Worm (Caenorhabditis elegans): ENCODE measurements around the gene oac-56.
A peak's percentile ranks its signal among the peaks of the same experiment; 100 is the strongest.

The oac-56 gene

ce11 chrIV:14371639-14372038 lies 21.1 kb upstream of the oac-56 start (continued):
- TF ChIP-seq ceh-28 (tag; optimal IDR thresholded peaks at IDR 0.05), result peak; percentile 15
- TF ChIP-seq nhr-102 (tag; optimal IDR thresholded peaks at IDR 0.05), result no peak
- TF ChIP-seq duxl-1 (tag; optimal IDR thresholded peaks at IDR 0.05; ENCODE audit: poor library complexity), result no peak
- TF ChIP-seq tra-1 (GFP tag; IDR thresholded peaks at IDR 0.05), result no peak
- peak in 1 of 2 experiments; percentile 14 for TF ChIP-seq mdl-1 (tag; optimal IDR thresholded peaks at IDR 0.05)
- no peak for TF ChIP-seq R02D3.7 (tag; optimal IDR thresholded peaks at IDR 0.05)
- TF ChIP-seq F49E8.2 (tag; optimal IDR thresholded peaks at IDR 0.05; ENCODE audit: borderline replicate concordance), result no peak
- TF ChIP-seq daf-12 (tag; optimal IDR thresholded peaks at IDR 0.05), result no peak
- no peak for TF ChIP-seq vab-7 (GFP tag; IDR thresholded peaks at IDR 0.05)
- no peak for TF ChIP-seq dmd-9 (GFP tag; IDR thresholded peaks at IDR 0.05)
- TF ChIP-seq nhr-11 (tag; optimal IDR thresholded peaks at IDR 0.05), result peak; percentile 27
- no peak for TF ChIP-seq ztf-11 (tag; optimal IDR thresholded peaks at IDR 0.05)
- no peak for TF ChIP-seq lin-38 (GFP tag; IDR thresholded peaks at IDR 0.05)
- TF ChIP-seq dpl-1 (GFP tag; optimal IDR thresholded peaks at IDR 0.05), result peak; percentile 3
- TF ChIP-seq zfp-2 (tag; optimal IDR thresholded peaks at IDR 0.05), result no peak
- TF ChIP-seq snpc-4 (tag; optimal IDR thresholded peaks at IDR 0.05), result no peak
- no peak for TF ChIP-seq Y75B8A.6 (GFP tag; IDR thresholded peaks at IDR 0.05)
- TF ChIP-seq lim-7 (GFP tag; IDR thresholded peaks at IDR 0.05), result no peak
- TF ChIP-seq ctbp-1 (GFP tag; IDR thresholded peaks at IDR 0.05), result peak; percentile 77
- no peak for TF ChIP-seq nhr-111 (GFP tag; optimal IDR thresholded peaks at IDR 0.05)
- peak; percentile 64; the same call in 1 of the 2 replicates for TF ChIP-seq hmg-1.1 (GFP tag; IDR thresholded peaks at IDR 0.05)
- TF ChIP-seq mxl-3 (GFP tag; optimal IDR thresholded peaks at IDR 0.05), result no peak
- TF ChIP-seq zfp-3 (GFP tag; conservative IDR thresholded peaks at IDR 0.05), result no peak

ce11 chrIV:14365837-14366378 lies 15.4 kb upstream of the oac-56 start:
- TF ChIP-seq aha-1 (tag), result peak; percentile 66
- no peak for TF ChIP-seq lir-3 (tag; optimal IDR thresholded peaks at IDR 0.05)
- TF ChIP-seq zfp-2 (tag; optimal IDR thresholded peaks at IDR 0.05), result no peak
- no peak for TF ChIP-seq jun-1 (tag; optimal IDR thresholded peaks at IDR 0.05)
- TF ChIP-seq ceh-28 (tag; optimal IDR thresholded peaks at IDR 0.05), result no peak
- TF ChIP-seq unc-62 (GFP tag; optimal IDR thresholded peaks at IDR 0.05 in 1 of 2), result peak in 1 of 2 experiments; percentile 93
- no peak for TF ChIP-seq unc-62 (tag; optimal IDR thresholded peaks at IDR 0.05)
- TF ChIP-seq lin-15B (tag; optimal IDR thresholded peaks at IDR 0.05), result no peak
- no peak for TF ChIP-seq spr-1 (tag; optimal IDR thresholded peaks at IDR 0.05)
- no peak for TF ChIP-seq saeg-2 (GFP tag; IDR thresholded peaks at IDR 0.05)
- TF ChIP-seq rbr-2 (tag; optimal IDR thresholded peaks at IDR 0.05), result no peak

ce11 chrIV:14361189-14361588 lies 10.6 kb upstream of the oac-56 start, which contains the start of gene ssu-2:
TSS of gene ssu-2 (plus strand) at chrIV:14361247.
- TF ChIP-seq pha-4 (GFP tag; IDR thresholded peaks at IDR 0.05) (no peak), pha-4 (tag; optimal IDR thresholded peaks at IDR 0.05) (no peak), unc-62 (GFP tag; optimal IDR thresholded peaks at IDR 0.05 in 1 of 2) (peak in 1 of 2 experiments; percentile 75), unc-62 (tag; optimal IDR thresholded peaks at IDR 0.05) (no peak), aha-1 (tag) (peak; percentile 54)

- TF ChIP-seq attf-4 (tag; optimal IDR thresholded peaks at IDR 0.05), result no peak
- TF ChIP-seq spr-1 (tag; optimal IDR thresholded peaks at IDR 0.05), result no peak
- TF ChIP-seq mdl-1 (tag; optimal IDR thresholded peaks at IDR 0.05), result peak in 1 of 2 experiments; percentile 1
- no peak for TF ChIP-seq cey-2 (tag; optimal IDR thresholded peaks at IDR 0.05; ENCODE audit: borderline replicate concordance, insufficient read depth)
- no peak for TF ChIP-seq F44E2.7 (GFP tag; IDR thresholded peaks at IDR 0.05)
- no peak for TF ChIP-seq Y75B8A.6 (GFP tag; IDR thresholded peaks at IDR 0.05)
- peak; percentile 4 for TF ChIP-seq F37D6.2 (tag; optimal IDR thresholded peaks at IDR 0.05)
- no peak for TF ChIP-seq egl-27 (tag; optimal IDR thresholded peaks at IDR 0.05)
- TF ChIP-seq T26A8.4 (GFP tag; IDR thresholded peaks at IDR 0.05), result no peak
- TF ChIP-seq aha-1 (tag), result peak; percentile 78
- TF ChIP-seq hlh-30 (tag; optimal IDR thresholded peaks at IDR 0.05; ENCODE audit: insufficient read depth), result peak; percentile 28
- no peak for TF ChIP-seq lin-38 (GFP tag; IDR thresholded peaks at IDR 0.05)
- TF ChIP-seq lin-29 (GFP tag; IDR thresholded peaks at IDR 0.05), result no peak
- peak; percentile 19 for TF ChIP-seq fkh-10 (GFP tag; optimal IDR thresholded peaks at IDR 0.05)
- peak; percentile 30 for TF ChIP-seq rbr-2 (tag; optimal IDR thresholded peaks at IDR 0.05)
Observed at ce11 chrIV:14356120-14356519, 5.6 kb upstream of the oac-56 start.
